Worm (Caenorhabditis elegans) whole organism, L1 larva: ENCODE results near the gene tsp-18.
A peak's percentile ranks its signal among the peaks of the same experiment; 100 is the strongest.

Experiments used
- aha-1 ChIP-seq: fragments of 150-350 bp; optimal IDR thresholded peaks from 2 replicates; lab custom pipeline; 2014; ENCODE audit warnings: missing biosample characterization, missing genetic modification characterization
- aly-2 ChIP-seq: fragments of 150-350 bp; optimal IDR thresholded peaks from 2 replicates; lab custom pipeline; 2014; ENCODE audit warnings: missing biosample characterization, missing genetic modification characterization
- ama-1 ChIP-seq: fragments of 150-350 bp; optimal IDR thresholded peaks from 2 replicates; lab custom pipeline; 2014
- blmp-1 ChIP-seq: fragments of 150-350 bp; optimal IDR thresholded peaks from 2 replicates; lab custom pipeline; 2014; ENCODE audit warnings: missing biosample characterization, missing genetic modification characterization
- ceh-88 ChIP-seq: fragments of 200-800 bp; sonication (Bioruptor generic); IDR thresholded peaks from 2 replicates; pipeline ENCODE4 v1.3.6; 2022; ENCODE audit warnings: missing genetic modification characterization, missing compliant biosample characterization
- dpl-1 ChIP-seq, 3 experiments: fragments of 150-350 bp in 2 of 3; sonication (generic microtip) in 1 of 3; optimal IDR thresholded peaks; 2 replicates each; lab custom pipeline; 2014 to 2017; ENCODE audit warnings: missing biosample characterization in 3 of 3, missing genetic modification characterization in 3 of 3, missing genetic modification reagents in 3 of 3
- efl-1 ChIP-seq, 4 experiments: fragments of 150-350 bp; optimal IDR thresholded peaks in 3 of 4; peaks in 1 of 4; 1 replicate in 1 of 4; 2 replicates in 3 of 4; lab custom pipeline; 2014; ENCODE audit warnings: missing biosample characterization in 2 of 4, missing genetic modification characterization in 2 of 4, missing genetic modification reagents in 2 of 4
- egl-27 ChIP-seq, 2 experiments: fragments of 150-350 bp in 1 of 2; sonication (generic microtip); optimal IDR thresholded peaks; 3 replicates each; lab custom pipeline; 2017 to 2018; ENCODE audit warnings: missing biosample characterization in 2 of 2, missing genetic modification characterization in 2 of 2, missing genetic modification reagents in 2 of 2
- elt-2 ChIP-seq: sonication (generic microtip); optimal IDR thresholded peaks from 2 replicates; lab custom pipeline; 2016; ENCODE audit warnings: missing genetic modification characterization, mild to moderate bottlenecking, inconsistent platforms, missing compliant biosample characterization, missing genetic modification reagents
- ets-5 ChIP-seq: fragments of 200-800 bp; sonication (Bioruptor generic); IDR thresholded peaks from 2 replicates; pipeline ENCODE4 v1.3.6; 2022; ENCODE audit warnings: missing genetic modification characterization, missing compliant biosample characterization
- fkh-10 ChIP-seq: sonication (generic microtip); optimal IDR thresholded peaks from 2 replicates; lab custom pipeline; 2017; ENCODE audit warnings: missing biosample characterization, missing genetic modification reagents, missing genetic modification characterization
- fkh-4 ChIP-seq: sonication (generic microtip); optimal IDR thresholded peaks from 2 replicates; lab custom pipeline; 2016; ENCODE audit warnings: missing compliant biosample characterization, missing genetic modification characterization, borderline replicate concordance
- hlh-17 ChIP-seq: fragments of 200-800 bp; sonication (Bioruptor generic); optimal IDR thresholded peaks from 2 replicates; lab custom pipeline; 2018; ENCODE audit warnings: missing genetic modification characterization, mild to moderate bottlenecking, missing compliant biosample characterization, moderate library complexity, borderline replicate concordance
- hpl-2 ChIP-seq: fragments of 150-350 bp; optimal IDR thresholded peaks from 2 replicates; lab custom pipeline; 2014; ENCODE audit warnings: missing biosample characterization, missing genetic modification reagents, missing genetic modification characterization
- irx-1 ChIP-seq: sonication (generic microtip); optimal IDR thresholded peaks from 2 replicates; lab custom pipeline; 2016; ENCODE audit warnings: missing genetic modification characterization, missing compliant biosample characterization
- lin-14 ChIP-seq: fragments of 200-800 bp; sonication (Bioruptor generic); optimal IDR thresholded peaks from 2 replicates; lab custom pipeline; 2018; ENCODE audit warnings: mild to moderate bottlenecking, missing genetic modification characterization, moderate library complexity, missing compliant biosample characterization
- lin-15B ChIP-seq: fragments of 150-350 bp; sonication (generic microtip); optimal IDR thresholded peaks from 3 replicates; lab custom pipeline; 2014; ENCODE audit warnings: missing biosample characterization, missing genetic modification characterization
- mef-2 ChIP-seq: fragments of 150-350 bp; optimal IDR thresholded peaks from 2 replicates; lab custom pipeline; 2014; ENCODE audit warnings: missing biosample characterization, missing genetic modification characterization
- nhr-12 ChIP-seq: sonication (generic microtip); optimal IDR thresholded peaks from 2 replicates; lab custom pipeline; 2017; ENCODE audit warnings: missing biosample characterization, missing genetic modification characterization
- nhr-237 ChIP-seq: fragments of 150-350 bp; optimal IDR thresholded peaks from 2 replicates; lab custom pipeline; 2014; ENCODE audit warnings: missing biosample characterization, missing genetic modification characterization
- nhr-28 ChIP-seq: fragments of 150-350 bp; optimal IDR thresholded peaks from 2 replicates; lab custom pipeline; 2014; ENCODE audit warnings: missing biosample characterization, missing genetic modification characterization
- nhr-71 ChIP-seq: sonication (generic microtip); optimal IDR thresholded peaks from 2 replicates; lab custom pipeline; 2016; ENCODE audit warnings: mild to moderate bottlenecking, missing genetic modification characterization, moderate library complexity, missing compliant biosample characterization
- nhr-76 ChIP-seq: sonication (generic microtip); optimal IDR thresholded peaks from 2 replicates; lab custom pipeline; 2017; ENCODE audit warnings: missing biosample characterization, missing genetic modification characterization
- nhr-84 ChIP-seq: sonication (generic microtip); optimal IDR thresholded peaks from 2 replicates; lab custom pipeline; 2017; ENCODE audit warnings: missing biosample characterization, missing genetic modification characterization
- nhr-85 ChIP-seq: sonication (generic microtip); peaks from one replicate; lab custom pipeline; 2016; ENCODE audit warnings: missing genetic modification characterization, inconsistent platforms, missing compliant biosample characterization
- pax-3 ChIP-seq: fragments of 200-800 bp; sonication (Bioruptor generic); optimal IDR thresholded peaks from 2 replicates; lab custom pipeline; 2018; ENCODE audit warnings: mild to moderate bottlenecking, missing genetic modification characterization, moderate library complexity, missing compliant biosample characterization
- snpc-4 ChIP-seq: fragments of 150-350 bp; optimal IDR thresholded peaks from 2 replicates; lab custom pipeline; 2014; ENCODE audit warnings: missing biosample characterization, missing genetic modification characterization
- sptf-1 ChIP-seq: fragments of 150-350 bp; optimal IDR thresholded peaks from 2 replicates; lab custom pipeline; 2014; ENCODE audit warnings: missing biosample characterization, missing genetic modification characterization
- tlp-1 ChIP-seq: fragments of 150-350 bp; optimal IDR thresholded peaks from 2 replicates; lab custom pipeline; 2014; ENCODE audit warnings: missing biosample characterization, missing genetic modification characterization
- unc-130 ChIP-seq: fragments of 150-350 bp; optimal IDR thresholded peaks from 2 replicates; lab custom pipeline; 2017; ENCODE audit warnings: missing biosample characterization, missing genetic modification characterization, inconsistent platforms
- unc-30 ChIP-seq: sonication (generic microtip); optimal IDR thresholded peaks from 2 replicates; lab custom pipeline; 2017; ENCODE audit warnings: missing biosample characterization, missing genetic modification characterization
- xbp-1 ChIP-seq: sonication (generic microtip); optimal IDR thresholded peaks from 2 replicates; lab custom pipeline; 2016; ENCODE audit warnings: missing genetic modification characterization, missing compliant biosample characterization
- zag-1 ChIP-seq: fragments of 150-350 bp; optimal IDR thresholded peaks from 2 replicates; lab custom pipeline; 2014; ENCODE audit warnings: missing biosample characterization, missing genetic modification characterization
- zip-4 ChIP-seq: fragments of 200-800 bp; sonication (Bioruptor generic); optimal IDR thresholded peaks from 2 replicates; lab custom pipeline; 2018; ENCODE audit warnings: mild to moderate bottlenecking, missing genetic modification characterization, moderate library complexity, missing compliant biosample characterization

The tsp-18 gene

ce11 chrII:5904252-5904651 lies at the start of gene tsp-18:
Gene tsp-18, plus strand, starts transcription at chrII:5904552.
- TF ChIP-seq aha-1 (tag; lab: Kevin White, UChicago), result no peak
- TF ChIP-seq blmp-1 (tag; lab: Kevin White, UChicago), result no peak
- no peak for TF ChIP-seq ceh-88 (GFP tag; lab: Robert Waterston, UW)
- no peak for TF ChIP-seq nhr-71 (tag; lab: Kevin White, UChicago)
- no peak for TF ChIP-seq nhr-28 (tag; lab: Kevin White, UChicago)
- TF ChIP-seq hpl-2, result no peak
- no peak for TF ChIP-seq lin-15B (tag; lab: Kevin White, UChicago)
- TF ChIP-seq sptf-1 (tag; lab: Kevin White, UChicago), result no peak
- TF ChIP-seq egl-27 (tag; optimal IDR thresholded peaks at IDR 0.05; lab: Kevin White, UChicago), result no peak
- TF ChIP-seq unc-130, result no peak
- TF ChIP-seq, all 84 proteins: peak for 0

- TF ChIP-seq ets-5 (GFP tag; lab: Robert Waterston, UW) (no peak), nhr-12 (no peak), lin-14 (peak; percentile 33), unc-30 (tag; lab: Kevin White, UChicago) (no peak)
Observed at ce11 chrII:5858322-5858721, 46.0 kb upstream of the tsp-18 start, which contains the start of gene F55C12.4. Gene F55C12.4, minus strand, starts transcription at chrII:5858422.

- no peak for TF ChIP-seq zip-4 (GFP tag; lab: Kevin White, UChicago)
- TF ChIP-seq tlp-1, result no peak
- TF ChIP-seq lin-14, result peak; percentile 49
Observed at ce11 chrII:5860621-5861020, 43.7 kb upstream of the tsp-18 start.

- TF ChIP-seq pax-3 (tag; lab: Kevin White, UChicago), result no peak
- TF ChIP-seq zag-1, result no peak
- no peak for TF ChIP-seq nhr-237 (tag; lab: Kevin White, UChicago)
- no peak for TF ChIP-seq irx-1 (tag; lab: Kevin White, UChicago)
- peak; percentile 2 for TF ChIP-seq elt-2
- no peak for TF ChIP-seq lin-15B (tag; lab: Kevin White, UChicago)
- no peak for TF ChIP-seq nhr-85 (tag; lab: Kevin White, UChicago)
- no peak for TF ChIP-seq xbp-1
Observed at ce11 chrII:5863893-5864292, 40.5 kb upstream of the tsp-18 start, which contains the start of gene tag-234. Gene tag-234, plus strand, starts transcription at chrII:5864193.

- TF ChIP-seq aly-2, result no peak
- TF ChIP-seq elt-2, result peak; percentile 47
- TF ChIP-seq fkh-4 (tag; lab: Kevin White, UChicago), result no peak
Observed at ce11 chrII:5865405-5866308, 38.7 kb upstream of the tsp-18 start, which contains the start of gene F55C12.19. Gene F55C12.19, plus strand, starts transcription at chrII:5866139.

ce11 chrII:5866920-5867319 lies 37.4 kb upstream of the tsp-18 start:
- TF ChIP-seq zag-1 (no peak), nhr-76 (tag; lab: Kevin White, UChicago) (no peak), mef-2 (tag; lab: Kevin White, UChicago) (no peak), ama-1 (lab: Kevin White, UChicago) (no peak), lin-14 (no peak), ets-5 (GFP tag; lab: Robert Waterston, UW) (no peak), nhr-28 (tag; lab: Kevin White, UChicago) (no peak), fkh-10 (no peak), hlh-17 (no peak), zip-4 (GFP tag; lab: Kevin White, UChicago) (no peak), pax-3 (tag; lab: Kevin White, UChicago) (no peak), snpc-4 (tag; lab: Kevin White, UChicago) (no peak), dpl-1 (GFP tag; optimal IDR thresholded peaks at IDR 0.05; lab: Kevin White, UChicago) (peak in 1 of 3 experiments; percentile 20), efl-1 (optimal IDR thresholded peaks at IDR 0.05; lab: Kevin White, UChicago) (no peak), efl-1 (GFP tag; optimal IDR thresholded peaks at IDR 0.05 in 1 of 2; lab: Kevin White, UChicago) (peak in 1 of 2 experiments; percentile 40), nhr-84 (tag; lab: Kevin White, UChicago) (no peak)
- TF ChIP-seq, all 84 proteins: peak for 2
